Fruit fly (Drosophila melanogaster): ENCODE measurements around the gene Peritrophin-15a.

Peritrophin-15a gene

DNA sequence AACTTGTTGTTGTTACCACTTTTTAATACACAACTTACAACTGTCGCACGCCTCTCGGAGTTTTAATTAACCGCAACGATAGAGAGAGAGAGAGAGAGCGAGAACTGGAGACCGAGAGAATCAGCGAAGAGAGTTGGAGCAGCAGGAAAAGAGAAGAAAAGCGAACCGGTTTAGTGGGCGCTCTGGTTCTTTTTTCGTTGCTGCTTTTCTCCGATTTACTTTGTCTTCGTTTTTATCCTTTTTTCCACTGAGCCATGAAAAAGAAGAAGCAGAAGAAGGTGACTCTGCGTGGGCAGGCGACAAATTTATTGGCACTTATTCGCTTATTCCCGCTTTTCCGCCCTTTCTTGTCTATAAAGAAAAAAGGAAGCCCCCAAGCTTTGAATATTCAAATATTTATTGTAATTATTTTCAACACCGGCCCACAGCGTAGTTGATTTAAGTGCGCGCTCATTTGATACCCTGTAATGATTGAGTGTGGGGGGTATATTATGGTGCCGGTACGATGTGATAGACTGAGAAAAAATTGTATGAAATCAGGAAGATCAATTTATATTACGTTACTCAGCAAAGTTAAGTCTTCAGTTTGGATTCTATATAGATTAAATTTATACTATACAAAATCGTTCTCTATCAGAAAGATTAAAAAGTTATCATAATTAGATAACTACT lies 24.5 kb upstream of the Peritrophin-15a start:
- TF ChIP-seq CG8478 (optimal IDR thresholded peaks at IDR 0.05) (no peak), CTCF (optimal IDR thresholded peaks at IDR 0.05) (no peak)

DNA sequence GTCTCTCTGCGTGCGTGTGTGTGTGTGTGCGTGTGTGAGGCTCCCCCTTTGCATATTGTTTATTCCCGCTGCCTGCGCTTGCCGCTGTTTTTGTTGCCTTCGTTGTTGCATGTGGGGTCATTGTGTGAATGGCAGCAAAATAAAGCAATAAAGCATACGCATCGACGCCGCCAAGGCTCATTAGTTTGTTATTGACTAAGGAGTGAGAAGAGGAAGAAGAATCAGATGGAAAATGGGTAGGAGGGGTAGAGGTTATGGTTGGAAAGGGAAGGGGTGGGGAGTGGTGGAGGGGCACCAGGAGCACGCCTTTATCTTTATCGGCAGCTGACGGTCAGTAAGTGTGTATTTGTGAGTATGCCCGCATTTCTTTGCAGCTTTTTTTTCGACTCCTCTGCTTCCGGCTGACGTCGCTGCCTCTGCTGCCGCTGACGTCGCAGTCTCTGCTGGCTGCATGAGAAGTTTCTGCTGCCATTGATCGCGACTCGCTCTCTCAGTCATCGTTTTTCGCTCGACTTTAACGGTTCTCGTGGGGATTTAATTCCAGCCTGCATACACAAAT lies 23.6 kb upstream of the Peritrophin-15a start:
- TF ChIP-seq CTCF (optimal IDR thresholded peaks at IDR 0.05) (no peak), CG8478 (optimal IDR thresholded peaks at IDR 0.05) (no peak)

DNA sequence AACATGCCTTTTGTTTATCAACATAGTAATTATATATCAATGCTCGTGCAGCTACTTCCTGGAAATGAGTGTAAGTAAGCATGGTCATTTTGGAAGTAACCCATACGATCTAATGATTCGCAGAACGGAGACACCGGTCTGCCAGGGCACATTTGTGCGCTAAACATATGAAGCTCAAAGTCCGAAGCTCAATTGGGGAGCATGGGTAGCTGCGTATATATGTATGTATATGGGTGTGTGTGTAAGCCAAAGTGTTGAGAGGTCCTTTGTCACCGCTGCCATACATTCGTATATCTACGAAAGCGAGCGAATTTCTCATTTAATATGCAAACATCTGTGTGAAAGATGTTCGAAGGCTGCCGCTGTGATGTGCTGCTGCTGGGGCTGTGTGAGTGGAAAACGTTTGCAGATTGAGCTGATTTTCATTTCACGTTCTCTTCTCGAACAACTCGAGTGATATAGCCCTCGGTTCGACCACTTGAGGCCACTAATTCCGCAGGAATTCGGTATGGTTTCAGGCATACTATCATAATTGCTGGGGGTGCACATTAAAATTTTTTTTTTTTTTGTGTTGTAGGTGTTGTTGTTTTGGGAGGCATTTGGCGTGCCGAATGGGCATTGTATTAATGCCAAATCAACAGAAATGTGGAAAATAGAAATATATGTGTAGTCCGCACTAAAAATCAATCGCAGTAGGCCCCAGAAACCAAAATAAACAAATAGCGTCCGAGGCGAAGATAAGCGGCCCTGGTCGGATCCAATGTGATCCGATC lies 22.4 kb upstream of the Peritrophin-15a start:
- TF ChIP-seq CTCF (optimal IDR thresholded peaks at IDR 0.05) = no peak
- TF ChIP-seq CG8478 (optimal IDR thresholded peaks at IDR 0.05) = peak; percentile 23

DNA sequence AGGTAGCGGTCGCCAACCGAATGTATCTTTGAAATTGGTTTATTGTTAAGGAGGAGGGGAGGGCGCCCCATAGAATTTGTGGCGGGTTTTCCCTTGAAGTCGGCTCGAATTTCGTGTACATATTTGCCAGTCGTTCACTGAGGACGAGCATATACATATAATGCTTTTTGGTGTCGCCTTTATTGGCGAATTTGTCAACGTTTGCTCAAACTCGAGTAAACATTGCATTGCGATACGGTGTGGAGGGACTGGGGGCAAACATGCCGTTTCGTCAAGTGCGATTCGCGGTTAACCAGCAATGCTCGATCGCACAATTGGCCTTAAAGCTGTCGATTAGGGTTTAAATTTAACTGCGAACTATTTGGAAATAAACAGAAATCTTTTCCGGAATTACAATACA lies 21.7 kb upstream of the Peritrophin-15a start:
- TF ChIP-seq CTCF (optimal IDR thresholded peaks at IDR 0.05) (no peak), CG8478 (optimal IDR thresholded peaks at IDR 0.05) (no peak)

DNA sequence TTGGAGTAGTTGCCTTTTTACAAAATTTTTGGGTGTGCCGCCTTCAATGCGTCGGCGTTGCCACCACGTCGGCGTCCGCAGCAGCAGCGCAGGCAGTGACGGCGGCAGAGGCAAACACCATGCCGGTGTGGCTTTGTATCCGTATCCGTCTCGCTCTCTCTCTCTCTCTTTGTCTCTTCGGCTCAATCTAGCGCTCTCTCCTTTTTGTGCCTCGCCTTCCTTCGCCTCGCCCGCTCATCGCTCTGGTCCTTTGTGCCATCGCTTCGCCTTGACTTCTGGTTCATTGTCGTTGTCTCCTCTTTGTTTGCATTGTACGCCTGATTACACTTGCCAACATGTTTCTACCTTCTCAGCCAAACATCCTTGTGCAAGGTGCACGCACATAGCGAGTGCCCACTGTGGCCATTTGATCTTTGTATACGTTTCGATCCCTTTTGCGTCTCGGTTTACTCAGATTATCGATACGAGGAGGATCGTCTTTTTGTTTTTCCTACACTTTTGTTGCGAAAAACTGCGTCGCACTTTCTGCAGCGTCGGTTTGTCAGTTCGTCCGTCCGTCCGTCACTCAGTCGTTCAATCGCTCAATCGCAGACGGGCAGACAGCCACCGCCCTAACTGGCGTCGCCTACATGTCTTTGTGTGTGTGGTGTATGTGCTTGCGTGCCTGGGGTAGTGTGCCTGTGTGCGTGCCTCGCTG lies 20.6 kb upstream of the Peritrophin-15a start:
- TF ChIP-seq CTCF (optimal IDR thresholded peaks at IDR 0.05) (no peak), CG8478 (optimal IDR thresholded peaks at IDR 0.05) (no peak)

DNA sequence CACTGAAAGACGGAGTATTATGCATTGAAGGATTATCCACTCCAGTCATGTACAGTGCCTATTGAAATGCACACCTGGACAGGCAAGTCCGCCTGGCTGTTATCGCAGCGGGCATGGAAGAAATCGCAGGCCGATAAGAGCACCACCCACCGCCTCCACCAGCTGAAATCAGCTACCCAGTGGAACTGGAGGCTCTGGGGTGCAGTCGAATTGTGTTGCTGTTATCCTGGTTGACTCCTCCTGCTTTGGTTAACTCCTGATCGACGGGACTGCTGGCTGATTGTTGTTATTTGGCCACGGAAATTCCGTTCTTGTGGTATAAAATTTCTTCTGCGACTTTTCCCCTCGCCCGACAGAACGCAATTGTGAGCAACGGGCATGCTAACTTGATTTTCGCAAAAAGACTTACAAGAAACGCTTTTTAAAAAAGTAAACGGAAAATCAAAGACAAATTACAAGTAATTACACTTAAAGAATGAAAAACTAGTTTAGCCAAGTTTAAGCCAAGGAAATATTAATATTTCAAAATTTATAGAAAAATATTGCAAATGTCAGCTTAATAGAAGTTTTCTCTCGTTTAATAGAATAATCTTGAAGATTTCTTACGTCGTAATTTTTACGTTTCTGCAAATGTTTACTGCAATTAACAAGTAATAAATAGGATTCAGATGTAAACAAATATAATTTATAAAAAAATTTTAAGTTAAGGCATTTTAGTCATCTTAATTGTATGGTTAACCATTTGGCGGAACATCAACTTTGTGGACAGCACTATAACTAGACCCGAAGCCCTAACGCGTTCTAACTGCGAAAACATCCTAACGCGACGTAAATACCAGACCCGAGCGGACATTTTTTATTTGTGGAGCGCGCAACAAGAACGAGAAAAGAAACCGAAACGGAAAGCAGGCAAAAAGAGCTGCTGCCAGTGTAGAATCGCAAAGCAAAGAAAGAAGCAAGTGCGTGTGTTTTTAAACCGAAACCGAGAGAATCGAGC lies 19.3 kb upstream of the Peritrophin-15a start, which contains the start of the genes CG13398 and Akap200:
Gene CG13398 (minus strand): TSS at position 370 of the 997 bp plus-strand sequence.
Gene Akap200 (plus strand): TSS at position 804 of the 997 bp plus-strand sequence.
- TF ChIP-seq CTCF (optimal IDR thresholded peaks at IDR 0.05) (no peak), CG8478 (optimal IDR thresholded peaks at IDR 0.05) (no peak)

DNA sequence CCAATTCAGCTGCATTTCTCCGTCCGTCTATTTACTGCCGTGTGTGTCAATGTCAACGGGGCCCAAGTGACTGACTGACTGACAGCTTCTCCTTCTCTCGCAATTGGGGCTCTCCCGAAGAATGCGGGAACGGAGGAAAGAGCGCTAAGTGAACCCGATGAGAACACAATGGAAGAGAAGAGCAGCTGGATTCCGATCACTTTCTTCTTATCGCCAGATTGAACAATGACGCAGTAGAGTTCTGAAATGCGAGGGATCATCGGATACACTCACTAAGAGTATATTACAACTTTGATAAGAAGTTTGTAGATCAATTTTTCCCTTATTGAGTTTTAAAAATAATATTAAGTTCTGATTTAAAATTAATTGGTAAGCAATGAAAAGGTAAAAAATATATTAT lies 15.6 kb upstream of the Peritrophin-15a start, which contains the start of gene Naglu:
Gene Naglu (minus strand): TSS at position 339 of the 400 bp plus-strand sequence.
- TF ChIP-seq CTCF (optimal IDR thresholded peaks at IDR 0.05) (no peak), CG8478 (optimal IDR thresholded peaks at IDR 0.05) (no peak)

DNA sequence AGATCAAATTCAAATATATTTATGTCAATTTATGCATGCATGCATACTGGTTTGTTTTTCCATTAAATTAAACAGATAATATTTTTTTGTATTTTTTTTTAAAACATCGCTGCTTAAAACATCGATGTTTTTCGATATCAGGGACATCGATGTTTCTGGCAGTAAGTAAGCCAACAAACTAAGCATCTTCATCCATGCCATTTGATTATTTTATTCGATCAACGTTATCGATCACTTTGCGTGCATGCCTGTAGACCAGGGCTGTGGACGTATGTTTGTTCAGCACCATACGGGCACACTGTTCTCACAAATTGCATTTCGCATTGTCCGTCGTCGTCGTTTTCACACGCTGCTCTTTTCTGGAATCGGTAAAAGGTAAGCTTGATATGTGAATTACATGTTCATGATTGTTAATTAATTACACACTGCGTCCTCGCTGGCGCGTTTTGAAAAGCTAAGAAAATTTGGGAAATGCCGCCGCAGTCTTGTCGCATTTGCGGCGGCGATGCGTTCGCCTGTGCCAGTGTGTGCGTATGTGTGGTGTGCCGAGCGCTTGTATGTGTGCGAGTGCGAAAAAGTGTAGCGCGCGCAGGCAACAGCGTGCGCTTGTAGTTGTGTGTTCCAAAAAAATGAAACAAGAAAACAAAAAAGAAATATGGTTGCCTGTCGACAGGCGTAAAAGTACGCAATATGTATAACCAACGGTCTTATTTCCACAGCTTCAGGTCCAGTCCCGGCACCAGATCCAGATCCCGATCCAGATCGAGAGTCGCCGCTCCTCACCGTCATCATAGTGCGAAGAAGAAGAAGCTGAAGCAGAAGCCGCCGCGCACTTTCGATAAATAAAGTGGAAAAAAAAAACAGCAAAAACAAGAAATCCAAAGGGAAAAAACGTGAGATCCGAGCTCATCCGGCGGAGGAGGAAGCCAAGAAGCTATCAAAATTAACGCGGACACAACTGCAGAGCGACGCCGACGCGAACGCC lies 7.7 kb upstream of the Peritrophin-15a start, which contains the start of gene emb:
Gene emb (plus strand): TSS at position 288 of the 985 bp plus-strand sequence.
- TF ChIP-seq CG8478 (optimal IDR thresholded peaks at IDR 0.05) (no peak), CTCF (optimal IDR thresholded peaks at IDR 0.05) (peak; percentile 8 to 46)

DNA sequence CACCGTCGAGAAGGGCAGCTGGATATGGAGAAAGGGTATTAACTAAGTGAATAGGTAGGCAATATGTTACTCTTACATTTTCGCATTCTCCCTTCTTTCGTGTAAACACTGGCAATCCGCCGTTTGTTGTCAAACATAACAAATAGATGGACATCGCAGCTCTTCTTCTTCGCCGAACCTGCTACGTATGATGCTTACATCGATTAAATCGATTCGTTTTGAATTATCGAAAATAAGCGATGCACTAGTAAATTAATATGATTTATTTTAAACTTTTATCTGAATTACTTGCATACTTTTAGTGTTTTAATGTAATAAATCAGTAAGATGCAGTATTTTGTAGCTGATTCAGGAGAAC lies 7.0 kb upstream of the Peritrophin-15a start, which contains the start of gene fy:
Gene fy (minus strand): TSS at position 353 of the 358 bp plus-strand sequence.
- no peak for TF ChIP-seq CTCF (optimal IDR thresholded peaks at IDR 0.05)

DNA sequence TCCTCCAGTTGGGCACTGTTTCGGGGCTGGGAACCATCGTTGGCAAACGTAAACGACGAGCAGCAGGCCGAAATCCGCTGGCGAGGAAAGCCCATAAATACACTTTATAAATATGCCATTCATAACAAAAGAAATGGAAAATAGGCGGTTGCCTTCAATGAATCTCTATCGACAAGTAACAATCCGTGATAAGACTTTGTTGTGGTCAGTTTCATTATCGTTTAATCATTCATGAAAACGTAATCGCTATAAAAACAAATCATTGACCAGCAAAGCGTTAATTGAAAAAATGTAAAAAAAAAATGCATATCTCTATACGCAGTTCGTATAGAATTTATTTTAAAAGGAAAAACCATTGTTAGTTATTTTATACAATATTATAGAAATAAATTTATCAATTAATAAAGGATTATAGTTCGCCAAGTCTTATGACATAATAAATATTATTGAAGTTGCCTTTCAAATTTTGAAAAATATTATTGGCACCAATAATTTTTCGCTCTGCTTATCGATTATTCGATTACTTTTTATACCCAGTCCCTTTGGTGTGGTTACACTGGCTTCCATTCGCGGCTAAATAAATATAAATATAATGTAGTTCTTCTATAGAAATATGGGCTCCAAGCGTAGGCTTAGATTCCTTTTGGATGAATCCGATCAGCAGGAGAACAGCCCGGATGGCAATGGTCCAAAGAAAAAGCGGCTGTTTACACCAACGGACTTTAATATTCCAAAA lies 4.1 kb upstream of the Peritrophin-15a start, which contains the start of gene CG31898:
Gene CG31898 (plus strand): TSS at position 559 of the 736 bp plus-strand sequence.
- no peak for TF ChIP-seq CG8478 (optimal IDR thresholded peaks at IDR 0.05)
- no peak for TF ChIP-seq CTCF (optimal IDR thresholded peaks at IDR 0.05)

DNA sequence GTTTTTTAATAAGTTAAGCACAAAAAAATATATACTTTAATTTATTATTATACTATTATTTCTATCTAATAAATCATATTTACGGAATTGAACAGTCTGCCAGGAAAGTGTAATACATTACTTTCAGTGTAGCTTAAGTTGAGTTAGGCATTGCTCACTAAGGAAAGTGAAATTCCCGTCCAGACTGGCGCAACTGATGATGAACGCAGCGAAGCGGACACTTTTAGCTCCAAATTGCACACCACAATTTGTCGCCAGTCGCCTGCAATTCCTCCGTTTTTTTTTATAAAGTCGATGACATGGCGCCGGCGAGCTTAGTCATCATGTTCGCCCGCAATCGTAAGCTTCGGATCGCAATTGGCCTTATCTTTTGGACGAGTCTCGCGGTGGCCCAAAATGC lies 2.8 kb upstream of the Peritrophin-15a start, which contains the start of gene CG13386:
Gene CG13386 (plus strand): TSS at position 301 of the 400 bp plus-strand sequence.
- TF ChIP-seq CG8478 (optimal IDR thresholded peaks at IDR 0.05) (no peak), CTCF (optimal IDR thresholded peaks at IDR 0.05) (no peak)

DNA sequence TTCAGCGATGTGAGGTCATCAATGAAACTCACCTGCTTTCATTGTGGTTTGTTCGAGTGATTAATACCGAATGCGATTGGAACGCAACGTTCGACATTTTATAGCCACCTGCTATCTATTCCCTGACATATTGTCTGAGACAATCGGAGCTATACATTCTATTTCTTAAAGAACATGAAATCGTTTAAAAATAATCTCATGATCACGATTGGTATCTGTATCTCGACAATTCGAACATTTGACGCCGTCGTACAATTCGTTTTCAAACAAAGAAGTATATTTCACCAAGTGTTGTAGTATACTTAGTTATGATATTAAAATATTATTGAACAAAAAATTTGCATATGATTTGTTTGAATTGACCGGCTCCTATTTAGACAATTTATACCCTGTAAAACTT lies 1.1 kb downstream of the Peritrophin-15a start, which contains the start of gene Peritrophin-15b:
Gene Peritrophin-15b (minus strand): TSS at position 101 of the 400 bp plus-strand sequence.
- TF ChIP-seq CG8478 (optimal IDR thresholded peaks at IDR 0.05) = no peak
- TF ChIP-seq CTCF (optimal IDR thresholded peaks at IDR 0.05) = no peak

Data from S2 (cell line).